Fruit fly (Drosophila melanogaster) whole organism, pupa: Measurements from ENCODE around the gene CG34265.

Experiments
- CG10348 ChIP-seq: fragments of 200-800 bp; sonication (Bioruptor generic); IDR thresholded peaks from 2 replicates; pipeline ENCODE4 v1.3.6; 2022; ENCODE audit warnings: missing biosample characterization, missing genetic modification characterization
- CG13204 ChIP-seq: fragments of 200-800 bp; sonication (Bioruptor generic); optimal IDR thresholded peaks from 2 replicates; lab custom pipeline; 2018; ENCODE audit warnings: missing biosample characterization, mild to moderate bottlenecking, missing genetic modification characterization, moderate library complexity
- CG14655 ChIP-seq: fragments of 200-800 bp; sonication (Bioruptor generic); optimal IDR thresholded peaks from 3 replicates; lab custom pipeline; 2017; ENCODE audit warnings: mild to moderate bottlenecking, missing biosample characterization, missing genetic modification reagents, missing genetic modification characterization
- CG15710 ChIP-seq: fragments of 200-800 bp; sonication (Bioruptor generic); optimal IDR thresholded peaks from 2 replicates; lab custom pipeline; 2018; ENCODE audit warnings: missing biosample characterization, mild to moderate bottlenecking, missing genetic modification characterization, moderate library complexity
- CG17806 ChIP-seq: fragments of 200-800 bp; sonication (Bioruptor generic); optimal IDR thresholded peaks from 2 replicates; lab custom pipeline; 2018; ENCODE audit warnings: missing biosample characterization, mild to moderate bottlenecking, missing genetic modification characterization, moderate library complexity
- CG32121 ChIP-seq: fragments of 200-800 bp; sonication (Bioruptor generic); IDR thresholded peaks from 2 replicates; pipeline ENCODE4 v1.3.6; 2022; ENCODE audit warnings: missing biosample characterization, missing genetic modification characterization
- CG34367 ChIP-seq: fragments of 200-800 bp; sonication (Bioruptor generic); optimal IDR thresholded peaks from 2 replicates; lab custom pipeline; 2018; ENCODE audit warnings: missing biosample characterization, mild to moderate bottlenecking, missing genetic modification characterization
- CG4496 ChIP-seq: fragments of 200-800 bp; sonication (Bioruptor generic); IDR thresholded peaks from 3 replicates; pipeline ENCODE4 v1.3.6; 2022; ENCODE audit warnings: missing biosample characterization, missing genetic modification characterization
- CG8159 ChIP-seq: fragments of 200-800 bp; sonication (Bioruptor generic); optimal IDR thresholded peaks from 3 replicates; lab custom pipeline; 2018; ENCODE audit warnings: missing biosample characterization, mild to moderate bottlenecking, missing genetic modification characterization, moderate library complexity
- CG8301 ChIP-seq: fragments of 200-800 bp; sonication (Bioruptor generic); optimal IDR thresholded peaks from 2 replicates; lab custom pipeline; 2018; ENCODE audit warnings: missing biosample characterization, mild to moderate bottlenecking, missing genetic modification characterization
- CG9948 ChIP-seq: fragments of 200-800 bp; sonication (Bioruptor generic); optimal IDR thresholded peaks from 2 replicates; lab custom pipeline; 2018; ENCODE audit warnings: missing biosample characterization, mild to moderate bottlenecking, missing genetic modification characterization, moderate library complexity
- D1 ChIP-seq: fragments of 200-800 bp; sonication (Bioruptor generic); optimal IDR thresholded peaks from 2 replicates; lab custom pipeline; 2018; ENCODE audit warnings: missing biosample characterization, mild to moderate bottlenecking, missing genetic modification characterization, moderate library complexity
- EcR ChIP-seq: fragments of 200-800 bp; sonication (Bioruptor generic); optimal IDR thresholded peaks from 3 replicates; lab custom pipeline; 2019; ENCODE audit warnings: missing biosample characterization, missing genetic modification characterization, mild to moderate bottlenecking, moderate library complexity, missing genetic modification reagents
- Ets98B ChIP-seq: fragments of 200-800 bp; sonication (Bioruptor generic); IDR thresholded peaks from 2 replicates; pipeline ENCODE4 v1.3.6; 2022; ENCODE audit warnings: missing biosample characterization, missing genetic modification characterization
- Pif1A ChIP-seq: fragments of 200-800 bp; sonication (Bioruptor generic); optimal IDR thresholded peaks from 3 replicates; lab custom pipeline; 2016; ENCODE audit warnings: missing biosample characterization, missing genetic modification characterization
- Pif1B ChIP-seq: fragments of 200-800 bp; sonication (Bioruptor generic); optimal IDR thresholded peaks from 3 replicates; lab custom pipeline; 2016; ENCODE audit warnings: missing biosample characterization, missing genetic modification characterization
- fd96Ca ChIP-seq: fragments of 200-800 bp; sonication (Bioruptor generic); IDR thresholded peaks from 3 replicates; pipeline ENCODE4 v1.3.6; 2022; ENCODE audit warnings: missing biosample characterization, missing genetic modification characterization
- gl ChIP-seq: fragments of 200-800 bp; sonication (Bioruptor generic); optimal IDR thresholded peaks from 2 replicates; lab custom pipeline; 2018; ENCODE audit warnings: missing biosample characterization, mild to moderate bottlenecking, missing genetic modification characterization
- rn ChIP-seq: fragments of 200-800 bp; sonication (Bioruptor generic); IDR thresholded peaks from 2 replicates; pipeline ENCODE4 v1.3.6; 2022; ENCODE audit warnings: missing biosample characterization, missing genetic modification characterization

The CG34265 gene

DNA sequence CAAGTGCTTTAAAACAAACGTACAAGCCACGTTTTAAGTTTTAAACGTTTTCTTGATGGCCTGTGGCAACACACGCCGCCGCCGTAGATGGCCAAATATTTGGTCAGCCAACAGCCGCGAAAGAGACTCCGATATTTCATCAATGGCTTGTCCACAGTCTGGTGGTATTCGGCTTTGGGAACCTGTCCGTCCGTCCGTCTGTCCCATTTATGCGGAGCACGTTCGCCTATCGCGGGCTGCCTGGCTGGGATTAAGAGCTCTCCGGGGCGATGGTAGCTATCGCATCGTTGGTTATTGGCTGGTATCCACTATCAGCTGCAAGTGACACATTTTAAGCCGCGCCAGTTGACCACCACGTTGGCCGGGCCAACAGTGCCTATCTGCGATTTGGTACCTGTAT is 39.3 kb downstream of the CG34265 start:
- TF ChIP-seq CG4496 (GFP tag; lab: Robert Waterston, UW) (0 out of 3 replicates have a peak, but pooled peaks have one; percentile 28), CG34367 (tag; lab: Kevin White, UChicago) (no peak)

DNA sequence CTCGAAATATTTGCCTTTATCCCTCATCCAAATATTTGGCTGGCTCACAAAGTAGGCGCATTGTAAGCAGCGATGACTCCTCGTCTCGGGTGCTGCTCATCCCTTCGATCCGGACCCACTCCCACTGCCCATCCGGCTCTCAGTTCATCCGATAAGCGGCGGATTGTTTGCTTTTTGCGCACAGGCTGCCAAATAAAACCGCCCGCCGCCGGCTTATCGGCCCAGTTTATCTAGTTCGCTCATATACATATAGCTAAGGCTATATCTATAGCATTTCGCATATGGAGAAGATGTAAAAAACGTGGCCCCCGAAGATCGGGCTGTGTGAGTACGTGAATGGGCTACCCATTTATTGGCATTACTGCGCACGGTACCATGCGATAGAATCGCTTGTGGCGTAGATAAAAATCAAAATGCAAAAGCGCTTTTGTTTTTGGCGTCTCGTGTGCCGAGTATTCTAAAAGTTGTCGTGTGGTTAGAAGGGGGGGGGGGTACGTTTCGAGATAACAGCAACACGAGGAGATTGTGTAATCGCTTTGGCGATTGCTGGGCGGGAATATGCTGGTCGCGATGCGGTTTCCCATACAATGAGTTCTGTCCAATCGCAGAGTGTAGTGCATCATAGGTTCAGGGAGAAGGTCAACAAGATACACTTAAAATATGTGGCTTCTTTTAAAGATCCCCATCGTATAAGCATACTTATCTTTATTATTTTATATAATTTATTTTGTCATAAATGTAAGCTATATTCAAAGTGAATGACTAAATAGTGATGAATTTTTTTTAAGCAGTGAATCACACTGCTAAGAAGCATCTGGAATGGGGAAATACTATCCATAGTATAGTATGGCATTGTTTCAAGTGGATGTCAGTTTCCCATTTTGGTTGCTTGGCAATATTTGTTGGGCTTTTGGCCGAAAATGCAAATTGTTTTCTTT is 40.7 kb downstream of the CG34265 start:
- TF ChIP-seq Ets98B (GFP tag; lab: Robert Waterston, UW) (no peak), Pif1B (GFP tag; lab: Kevin White, UChicago) (no peak), CG13204 (GFP tag; lab: Kevin White, UChicago) (no peak)
- TF ChIP-seq, all 21 proteins: peak for 0

DNA sequence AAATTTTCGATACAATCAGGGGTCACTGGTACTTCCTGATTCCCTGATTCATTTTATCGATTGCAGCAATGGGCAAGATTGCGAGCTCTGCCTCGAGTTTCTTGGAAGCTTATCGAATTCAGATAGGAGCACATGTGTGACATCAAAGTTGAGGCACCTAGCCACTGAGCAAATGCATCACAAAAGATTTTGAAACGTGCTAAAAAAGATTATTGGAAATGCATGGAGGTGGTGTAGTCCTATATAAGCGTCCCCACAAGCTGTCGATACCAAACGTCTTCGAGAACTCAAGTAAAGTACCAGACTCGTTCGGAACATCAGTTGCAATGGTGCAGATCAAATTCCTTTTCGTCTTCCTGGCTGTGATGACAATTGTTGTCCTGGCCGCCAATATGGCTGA is 45.8 kb downstream of the CG34265 start, which contains the start of gene Drsl2:
Gene Drsl2, plus strand, starts transcription at position 301 of the 400 bp plus-strand sequence.
- TF ChIP-seq fd96Ca, result no peak
- TF ChIP-seq CG15710 (tag; lab: Kevin White, UChicago), result no peak
- TF ChIP-seq CG13204 (GFP tag; lab: Kevin White, UChicago), result no peak
- TF ChIP-seq gl (tag; lab: Kevin White, UChicago), result no peak
- TF ChIP-seq CG34367 (tag; lab: Kevin White, UChicago), result no peak
- TF ChIP-seq CG10348, result no peak
- TF ChIP-seq CG8159 (tag; lab: Kevin White, UChicago), result no peak
- TF ChIP-seq CG17806 (tag; lab: Kevin White, UChicago), result no peak
- TF ChIP-seq Ets98B (GFP tag; lab: Robert Waterston, UW), result no peak
- TF ChIP-seq CG14655 (GFP tag; lab: Kevin White, UChicago), result no peak
- no peak for TF ChIP-seq rn
- TF ChIP-seq D1 (tag; lab: Kevin White, UChicago), result no peak
- TF ChIP-seq EcR, result no peak
- TF ChIP-seq CG9948 (tag; lab: Kevin White, UChicago), result no peak
- no peak for TF ChIP-seq CG4496 (GFP tag; lab: Robert Waterston, UW)
- no peak for TF ChIP-seq Pif1B (GFP tag; lab: Kevin White, UChicago)
- TF ChIP-seq CG32121 (GFP tag; lab: Robert Waterston, UW), result no peak
- no peak for TF ChIP-seq Pif1A (GFP tag; lab: Kevin White, UChicago)
- TF ChIP-seq CG8301, result no peak

DNA sequence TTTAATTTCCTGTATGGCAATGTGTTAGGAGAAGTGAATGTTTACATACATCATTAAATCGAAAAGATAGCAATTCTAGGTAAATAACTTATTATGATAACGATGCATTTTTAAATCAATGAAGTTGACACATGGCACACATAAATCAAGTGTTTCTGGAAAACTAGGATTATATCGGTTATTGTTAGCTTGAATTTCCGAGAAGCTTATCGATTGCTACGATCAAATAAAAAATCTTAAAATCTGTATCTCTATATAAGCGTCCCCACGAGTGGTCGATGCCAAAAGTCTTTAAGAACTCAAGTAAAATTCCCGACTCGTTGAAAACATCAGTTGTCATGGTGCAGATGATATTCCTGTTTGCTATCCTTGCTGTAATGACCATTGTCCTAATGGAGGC is 46.4 kb downstream of the CG34265 start, which contains the start of gene Drsl3:
Gene Drsl3, plus strand, starts transcription at position 301 of the 400 bp plus-strand sequence.
- TF ChIP-seq rn (no peak), CG4496 (GFP tag; lab: Robert Waterston, UW) (no peak), CG9948 (tag; lab: Kevin White, UChicago) (no peak), Pif1B (GFP tag; lab: Kevin White, UChicago) (no peak), CG10348 (no peak), D1 (tag; lab: Kevin White, UChicago) (no peak)

DNA sequence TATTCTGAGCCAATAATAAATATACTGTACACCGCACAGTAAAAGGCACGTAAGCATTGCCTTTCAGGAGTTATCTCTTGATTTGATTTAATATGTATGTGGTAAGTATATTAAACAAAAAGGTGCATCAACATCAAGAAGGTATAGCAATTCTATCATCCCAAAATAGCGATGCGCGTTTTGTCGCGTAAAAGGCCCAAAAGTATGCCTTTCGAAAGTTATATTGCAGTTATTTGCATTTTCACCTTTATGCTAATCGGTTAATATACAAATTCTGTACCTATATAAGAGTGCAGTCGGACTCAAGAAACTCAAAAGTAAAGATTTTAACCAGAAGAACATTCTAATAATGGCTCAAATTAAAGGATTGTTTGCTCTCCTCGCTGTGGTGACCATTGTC is 47.0 kb downstream of the CG34265 start, which contains the start of gene Drsl4:
Gene Drsl4, plus strand, starts transcription at position 333 of the 400 bp plus-strand sequence.
- TF ChIP-seq Pif1B (GFP tag; lab: Kevin White, UChicago) (no peak), EcR (peak; percentile 16), CG8159 (tag; lab: Kevin White, UChicago) (no peak)
- TF ChIP-seq, all 21 proteins: peak for 1

DNA sequence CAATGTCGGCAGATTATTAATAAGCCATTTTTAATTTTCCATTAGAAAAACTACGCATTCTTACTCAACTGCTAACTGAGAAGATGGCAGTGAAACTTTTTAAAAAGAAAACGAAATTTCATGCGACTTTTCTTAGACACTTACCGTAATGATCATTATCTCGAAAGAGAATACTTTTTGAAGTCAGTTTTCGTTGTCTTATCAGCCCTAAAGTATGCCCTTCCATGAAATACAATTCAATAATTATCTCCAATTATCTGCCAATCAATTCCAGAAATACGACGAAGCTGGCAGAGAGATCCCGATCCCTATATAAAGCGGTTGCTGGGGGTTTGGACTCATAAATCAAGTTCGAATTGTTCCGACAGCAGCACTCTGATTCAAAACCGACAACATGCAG is 48.2 kb downstream of the CG34265 start, which contains the start of gene Drsl5:
Gene Drsl5, plus strand, starts transcription at position 341 of the 400 bp plus-strand sequence.
- no peak for TF ChIP-seq fd96Ca
